Worm (Caenorhabditis elegans) whole organism, L1 larva: ENCODE data around the gene ZK829.9.

Source experiments
- C04F5.9 ChIP-seq: sonication (generic microtip); optimal IDR thresholded peaks from 2 replicates; lab custom pipeline; 2016; ENCODE audit warnings: missing genetic modification characterization, missing compliant biosample characterization
- C16A3.4 ChIP-seq: fragments of 150-350 bp; optimal IDR thresholded peaks from 2 replicates; lab custom pipeline; 2014; ENCODE audit warnings: missing biosample characterization, missing genetic modification characterization
- C34B4.2 ChIP-seq: sonication (generic microtip); optimal IDR thresholded peaks from 2 replicates; lab custom pipeline; 2017; ENCODE audit warnings: mild to moderate bottlenecking, missing genetic modification characterization, missing compliant biosample characterization
- F16B12.6 ChIP-seq: fragments of 150-350 bp; optimal IDR thresholded peaks from 2 replicates; lab custom pipeline; 2014; ENCODE audit warnings: missing biosample characterization, missing genetic modification characterization
- aha-1 ChIP-seq: fragments of 150-350 bp; optimal IDR thresholded peaks from 2 replicates; lab custom pipeline; 2014; ENCODE audit warnings: missing biosample characterization, missing genetic modification characterization
- ceh-8 ChIP-seq: fragments of 200-800 bp; sonication (Bioruptor generic); optimal IDR thresholded peaks from 2 replicates; lab custom pipeline; 2018; ENCODE audit warnings: mild to moderate bottlenecking, missing genetic modification characterization, moderate library complexity, missing compliant biosample characterization
- ceh-88 ChIP-seq: fragments of 200-800 bp; sonication (Bioruptor generic); IDR thresholded peaks from 2 replicates; pipeline ENCODE4 v1.3.6; 2022; ENCODE audit warnings: missing genetic modification characterization, missing compliant biosample characterization
- ceh-90 ChIP-seq: sonication (generic microtip); optimal IDR thresholded peaks from 2 replicates; lab custom pipeline; 2016; ENCODE audit warnings: missing genetic modification characterization, missing compliant biosample characterization
- ces-1 ChIP-seq: fragments of 150-350 bp; optimal IDR thresholded peaks from 2 replicates; lab custom pipeline; 2014; ENCODE audit warnings: missing biosample characterization, missing genetic modification reagents, missing genetic modification characterization
- dpl-1 ChIP-seq, 3 experiments: fragments of 150-350 bp in 2 of 3; sonication (generic microtip) in 1 of 3; optimal IDR thresholded peaks; 2 replicates each; lab custom pipeline; 2014 to 2017; ENCODE audit warnings: missing biosample characterization in 3 of 3, missing genetic modification characterization in 3 of 3, missing genetic modification reagents in 3 of 3
- efl-3 ChIP-seq: fragments of 200-800 bp; sonication (Bioruptor generic); optimal IDR thresholded peaks from 2 replicates; lab custom pipeline; 2018; ENCODE audit warnings: mild to moderate bottlenecking, missing genetic modification characterization, missing compliant biosample characterization
- ets-5 ChIP-seq: fragments of 200-800 bp; sonication (Bioruptor generic); IDR thresholded peaks from 2 replicates; pipeline ENCODE4 v1.3.6; 2022; ENCODE audit warnings: missing genetic modification characterization, missing compliant biosample characterization
- fkh-4 ChIP-seq: sonication (generic microtip); optimal IDR thresholded peaks from 2 replicates; lab custom pipeline; 2016; ENCODE audit warnings: missing compliant biosample characterization, missing genetic modification characterization, borderline replicate concordance
- fkh-8 ChIP-seq: sonication (generic microtip); optimal IDR thresholded peaks from 2 replicates; lab custom pipeline; 2016; ENCODE audit warnings: mild to moderate bottlenecking, missing genetic modification characterization, missing compliant biosample characterization
- fos-1 ChIP-seq: fragments of 150-350 bp; optimal IDR thresholded peaks from 2 replicates; lab custom pipeline; 2014; ENCODE audit warnings: missing biosample characterization, missing genetic modification characterization
- grh-1 ChIP-seq: fragments of 200-800 bp; sonication (Bioruptor generic); IDR thresholded peaks from 2 replicates; pipeline ENCODE4 v1.3.6; 2022; ENCODE audit warnings: missing genetic modification reagents, missing genetic modification characterization, missing compliant biosample characterization
- hlh-17 ChIP-seq: fragments of 200-800 bp; sonication (Bioruptor generic); optimal IDR thresholded peaks from 2 replicates; lab custom pipeline; 2018; ENCODE audit warnings: missing genetic modification characterization, mild to moderate bottlenecking, missing compliant biosample characterization, moderate library complexity, borderline replicate concordance
- hpl-2 ChIP-seq: fragments of 150-350 bp; optimal IDR thresholded peaks from 2 replicates; lab custom pipeline; 2014; ENCODE audit warnings: missing biosample characterization, missing genetic modification reagents, missing genetic modification characterization
- isw-1 ChIP-seq: fragments of 200-800 bp; sonication (Bioruptor generic); IDR thresholded peaks from 2 replicates; pipeline ENCODE4 v1.3.6; 2022; ENCODE audit warnings: missing genetic modification characterization, missing compliant biosample characterization
- lin-35 ChIP-seq, 2 experiments: fragments of 150-350 bp; optimal IDR thresholded peaks; 2 replicates each; lab custom pipeline; 2014; ENCODE audit warnings: missing biosample characterization in 2 of 2, missing genetic modification characterization in 2 of 2, missing genetic modification reagents in 2 of 2
- lir-3 ChIP-seq: sonication (generic microtip); optimal IDR thresholded peaks from 2 replicates; lab custom pipeline; 2016; ENCODE audit warnings: mild to moderate bottlenecking, missing genetic modification characterization, moderate library complexity, missing compliant biosample characterization; ENCODE audit not compliant: poor library complexity
- mep-1 ChIP-seq: fragments of 150-350 bp; optimal IDR thresholded peaks from 2 replicates; lab custom pipeline; 2014; ENCODE audit warnings: missing biosample characterization, missing genetic modification characterization
- nhr-12 ChIP-seq: sonication (generic microtip); optimal IDR thresholded peaks from 2 replicates; lab custom pipeline; 2017; ENCODE audit warnings: missing biosample characterization, missing genetic modification characterization
- nhr-20 ChIP-seq: sonication (generic microtip); optimal IDR thresholded peaks from 2 replicates; lab custom pipeline; 2016; ENCODE audit warnings: mild to moderate bottlenecking, missing genetic modification characterization, missing compliant biosample characterization
- nhr-71 ChIP-seq: sonication (generic microtip); optimal IDR thresholded peaks from 2 replicates; lab custom pipeline; 2016; ENCODE audit warnings: mild to moderate bottlenecking, missing genetic modification characterization, moderate library complexity, missing compliant biosample characterization
- nhr-77 ChIP-seq: fragments of 150-350 bp; optimal IDR thresholded peaks from 2 replicates; lab custom pipeline; 2014; ENCODE audit warnings: missing biosample characterization, missing genetic modification characterization
- nhr-85 ChIP-seq: sonication (generic microtip); peaks from one replicate; lab custom pipeline; 2016; ENCODE audit warnings: missing genetic modification characterization, inconsistent platforms, missing compliant biosample characterization
- nhr-90 ChIP-seq: sonication (generic microtip); optimal IDR thresholded peaks from 2 replicates; lab custom pipeline; 2016; ENCODE audit warnings: mild to moderate bottlenecking, missing genetic modification characterization, missing compliant biosample characterization; ENCODE audit not compliant: poor library complexity
- skn-1 ChIP-seq: fragments of 150-350 bp; optimal IDR thresholded peaks from 2 replicates; lab custom pipeline; 2014; ENCODE audit warnings: missing biosample characterization, missing genetic modification characterization
- snpc-4 ChIP-seq: fragments of 150-350 bp; optimal IDR thresholded peaks from 2 replicates; lab custom pipeline; 2014; ENCODE audit warnings: missing biosample characterization, missing genetic modification characterization
- snu-23 ChIP-seq: sonication (generic microtip); optimal IDR thresholded peaks from 2 replicates; lab custom pipeline; 2016; ENCODE audit warnings: missing genetic modification characterization, missing compliant biosample characterization
- sox-4 ChIP-seq: sonication (generic microtip); optimal IDR thresholded peaks from 2 replicates; lab custom pipeline; 2016; ENCODE audit warnings: missing genetic modification characterization, missing compliant biosample characterization
- sptf-1 ChIP-seq: fragments of 150-350 bp; optimal IDR thresholded peaks from 2 replicates; lab custom pipeline; 2014; ENCODE audit warnings: missing biosample characterization, missing genetic modification characterization
- sup-37 ChIP-seq: fragments of 200-800 bp; sonication (Bioruptor generic); optimal IDR thresholded peaks from 2 replicates; lab custom pipeline; 2018; ENCODE audit warnings: mild to moderate bottlenecking, missing genetic modification characterization, missing compliant biosample characterization
- swsn-7 ChIP-seq: sonication (generic microtip); optimal IDR thresholded peaks from 2 replicates; lab custom pipeline; 2016; ENCODE audit warnings: missing genetic modification characterization, missing compliant biosample characterization
- tbx-2 ChIP-seq: sonication (generic microtip); optimal IDR thresholded peaks from 2 replicates; lab custom pipeline; 2016; ENCODE audit warnings: missing genetic modification characterization, missing compliant biosample characterization
- tlp-1 ChIP-seq: fragments of 150-350 bp; optimal IDR thresholded peaks from 2 replicates; lab custom pipeline; 2014; ENCODE audit warnings: missing biosample characterization, missing genetic modification characterization
- unc-130 ChIP-seq: fragments of 150-350 bp; optimal IDR thresholded peaks from 2 replicates; lab custom pipeline; 2017; ENCODE audit warnings: missing biosample characterization, missing genetic modification characterization, inconsistent platforms
- unc-62 ChIP-seq: fragments of 150-350 bp; optimal IDR thresholded peaks from 2 replicates; lab custom pipeline; 2014; ENCODE audit warnings: missing biosample characterization, missing genetic modification reagents, missing genetic modification characterization
- unc-86 ChIP-seq: sonication (generic microtip); optimal IDR thresholded peaks from 2 replicates; lab custom pipeline; 2016; ENCODE audit warnings: missing genetic modification characterization, missing compliant biosample characterization
- unc-98 ChIP-seq: fragments of 200-800 bp; sonication (Bioruptor generic); IDR thresholded peaks from 2 replicates; pipeline ENCODE4 v1.3.6; 2022; ENCODE audit warnings: missing genetic modification characterization, missing compliant biosample characterization
- zag-1 ChIP-seq: fragments of 150-350 bp; optimal IDR thresholded peaks from 2 replicates; lab custom pipeline; 2014; ENCODE audit warnings: missing biosample characterization, missing genetic modification characterization
- ztf-11 ChIP-seq, 2 experiments: sonication (generic microtip); optimal IDR thresholded peaks; 2 replicates each; lab custom pipeline; 2016 to 2017; ENCODE audit warnings: missing genetic modification characterization in 2 of 2, missing biosample characterization in 1 of 2, missing compliant biosample characterization in 1 of 2

Gene ZK829.9

ce11 chrIV:11938554-11938953, 31.8 kb upstream of the ZK829.9 start:
- no peak for TF ChIP-seq ceh-88 (GFP tag; lab: Robert Waterston, UW)
- no peak for TF ChIP-seq lin-35 (GFP tag; optimal IDR thresholded peaks at IDR 0.05; lab: Kevin White, UChicago)
- TF ChIP-seq unc-62 (GFP tag; lab: Kevin White, UChicago), result no peak
- TF ChIP-seq lir-3 (tag; lab: Kevin White, UChicago), result no peak
- TF ChIP-seq C34B4.2 (tag; lab: Kevin White, UChicago), result no peak
- peak; percentile 62 for TF ChIP-seq nhr-20
- TF ChIP-seq nhr-90, result no peak
- no peak for TF ChIP-seq isw-1 (GFP tag; lab: Robert Waterston, UW)
- no peak for TF ChIP-seq C16A3.4 (tag; lab: Kevin White, UChicago)
- TF ChIP-seq grh-1 (GFP tag; lab: Robert Waterston, UW), result no peak
- TF ChIP-seq mep-1 (tag; lab: Kevin White, UChicago), result no peak
- TF ChIP-seq ztf-11 (tag; optimal IDR thresholded peaks at IDR 0.05; lab: Kevin White, UChicago), result no peak
- no peak for TF ChIP-seq fos-1 (tag; lab: Kevin White, UChicago)
- TF ChIP-seq sup-37 (GFP tag; lab: Kevin White, UChicago), result no peak
- peak; percentile 26 for TF ChIP-seq nhr-85 (tag; lab: Kevin White, UChicago)
- TF ChIP-seq unc-98 (GFP tag; lab: Robert Waterston, UW), result no peak
- TF ChIP-seq unc-130 (tag; lab: Kevin White, UChicago), result no peak
- no peak for TF ChIP-seq skn-1 (tag; lab: Kevin White, UChicago)
- no peak for TF ChIP-seq tlp-1 (tag; lab: Kevin White, UChicago)
- TF ChIP-seq ceh-8 (GFP tag; lab: Kevin White, UChicago), result no peak
- TF ChIP-seq ets-5 (GFP tag; lab: Robert Waterston, UW), result no peak
- TF ChIP-seq snu-23 (GFP tag; lab: Kevin White, UChicago), result peak; percentile 47
- no peak for TF ChIP-seq sox-4 (tag; lab: Kevin White, UChicago)
- no peak for TF ChIP-seq unc-86 (tag; lab: Kevin White, UChicago)
- no peak for TF ChIP-seq nhr-77 (tag; lab: Kevin White, UChicago)
- TF ChIP-seq F16B12.6 (tag; lab: Kevin White, UChicago), result no peak
- no peak for TF ChIP-seq dpl-1 (GFP tag; optimal IDR thresholded peaks at IDR 0.05; lab: Kevin White, UChicago)
- no peak for TF ChIP-seq zag-1 (tag; lab: Kevin White, UChicago)
- no peak for TF ChIP-seq hpl-2 (GFP tag; lab: Kevin White, UChicago)
- no peak for TF ChIP-seq hlh-17 (GFP tag; lab: Kevin White, UChicago)
- TF ChIP-seq nhr-12 (tag; lab: Kevin White, UChicago), result no peak
- TF ChIP-seq nhr-71 (tag; lab: Kevin White, UChicago), result peak; percentile 82
- TF ChIP-seq fkh-8 (tag; lab: Kevin White, UChicago), result no peak
- no peak for TF ChIP-seq ces-1 (GFP tag; lab: Kevin White, UChicago)

- TF ChIP-seq efl-3 (GFP tag; lab: Kevin White, UChicago), result no peak
Measured at ce11 chrIV:11942313-11942712, 28.0 kb upstream of the ZK829.9 start, which contains the start of gene ZK829.1. TSS of gene ZK829.1 (minus strand) at chrIV:11942413.

ce11 chrIV:11945621-11946020, 24.7 kb upstream of the ZK829.9 start, which contains the start of gene ZK829.3:
TSS of gene ZK829.3 (minus strand) at chrIV:11945721.
- no peak for TF ChIP-seq hpl-2 (GFP tag; lab: Kevin White, UChicago)
- TF ChIP-seq sptf-1 (tag; lab: Kevin White, UChicago), result no peak
- no peak for TF ChIP-seq nhr-85 (tag; lab: Kevin White, UChicago)
- no peak for TF ChIP-seq tbx-2
- no peak for TF ChIP-seq aha-1 (tag; lab: Kevin White, UChicago)
- TF ChIP-seq snpc-4, result no peak
- TF ChIP-seq fkh-4 (tag; lab: Kevin White, UChicago), result no peak
- TF ChIP-seq swsn-7 (tag; lab: Kevin White, UChicago), result no peak
- no peak for TF ChIP-seq zag-1 (tag; lab: Kevin White, UChicago)
- no peak for TF ChIP-seq ceh-90 (tag; lab: Kevin White, UChicago)
- no peak for TF ChIP-seq C34B4.2 (tag; lab: Kevin White, UChicago)
- TF ChIP-seq C04F5.9 (tag; lab: Kevin White, UChicago), result no peak
- TF ChIP-seq nhr-71 (tag; lab: Kevin White, UChicago), result no peak
